Fruit fly (Drosophila melanogaster): ENCODE results near the gene Inx6.

- no peak for TF ChIP-seq CTCF (optimal IDR thresholded peaks at IDR 0.05)
- no peak for TF ChIP-seq CG8478 (optimal IDR thresholded peaks at IDR 0.05)
These were observed 30.0 kb downstream of the Inx6 start, which contains the start of gene obst-A for dm6 chrX:20239608-20239941.
